Worm (Caenorhabditis elegans): Measurements from ENCODE around the gene nhr-221.
A peak's percentile ranks its signal among the peaks of the same experiment; 100 is the strongest.

Gene nhr-221

DNA sequence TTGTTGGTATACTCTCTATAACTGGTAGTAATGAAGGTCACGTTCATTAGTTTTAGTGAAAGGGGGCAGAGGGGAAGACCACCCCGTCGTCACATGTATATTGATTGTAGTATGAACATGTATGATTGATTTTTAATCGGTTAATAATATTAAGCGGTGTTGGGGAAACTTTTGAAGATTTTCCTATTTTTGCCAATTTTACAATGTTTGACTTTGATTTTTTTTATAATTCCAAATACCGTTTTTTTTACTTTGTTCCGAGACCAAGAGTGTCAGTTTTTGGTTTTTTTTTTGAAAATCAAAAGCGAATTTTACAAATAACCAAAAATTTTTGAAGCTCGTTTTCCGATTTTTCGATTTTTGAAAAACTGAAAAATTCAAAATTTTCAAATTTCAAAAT, at the start of gene nhr-221:
nhr-221 (minus strand) TSS at position 101 of the 400 bp plus-strand sequence.
- no peak for TF ChIP-seq nhr-12 (tag; optimal IDR thresholded peaks at IDR 0.05)
- TF ChIP-seq ama-1 (optimal IDR thresholded peaks at IDR 0.05) = no peak
- no peak for TF ChIP-seq nhr-237 (tag; optimal IDR thresholded peaks at IDR 0.05)
- TF ChIP-seq sma-3 (GFP tag; optimal IDR thresholded peaks at IDR 0.05) = no peak
- no peak for TF ChIP-seq fos-1 (tag; optimal IDR thresholded peaks at IDR 0.05)
- no peak for TF ChIP-seq ztf-11 (tag; optimal IDR thresholded peaks at IDR 0.05)
- TF ChIP-seq mab-5 (tag; optimal IDR thresholded peaks at IDR 0.05) = no peak

DNA sequence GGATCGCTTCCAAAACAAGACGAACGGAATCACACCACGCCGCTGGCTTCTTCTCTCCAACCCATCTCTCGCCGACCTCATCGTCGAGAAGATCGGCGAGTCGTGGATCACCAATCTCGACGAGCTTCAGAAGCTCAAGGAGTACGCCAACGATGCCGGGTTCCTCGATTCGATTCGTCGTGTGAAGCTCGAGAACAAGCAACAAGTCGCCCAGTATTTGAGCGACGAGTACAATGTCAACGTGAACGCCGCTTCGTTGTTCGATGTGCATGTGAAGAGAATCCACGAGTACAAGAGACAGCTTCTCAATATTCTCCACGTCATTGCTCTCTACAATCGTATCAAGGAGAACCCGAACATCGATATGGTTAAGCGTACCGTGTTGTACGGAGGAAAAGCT, 48.5 kb upstream of the nhr-221 start:
- TF ChIP-seq nhr-6 (tag; optimal IDR thresholded peaks at IDR 0.05) (no peak), peb-1 (tag; optimal IDR thresholded peaks at IDR 0.05) (no peak), ceh-82 (tag; optimal IDR thresholded peaks at IDR 0.05) (no peak)

DNA sequence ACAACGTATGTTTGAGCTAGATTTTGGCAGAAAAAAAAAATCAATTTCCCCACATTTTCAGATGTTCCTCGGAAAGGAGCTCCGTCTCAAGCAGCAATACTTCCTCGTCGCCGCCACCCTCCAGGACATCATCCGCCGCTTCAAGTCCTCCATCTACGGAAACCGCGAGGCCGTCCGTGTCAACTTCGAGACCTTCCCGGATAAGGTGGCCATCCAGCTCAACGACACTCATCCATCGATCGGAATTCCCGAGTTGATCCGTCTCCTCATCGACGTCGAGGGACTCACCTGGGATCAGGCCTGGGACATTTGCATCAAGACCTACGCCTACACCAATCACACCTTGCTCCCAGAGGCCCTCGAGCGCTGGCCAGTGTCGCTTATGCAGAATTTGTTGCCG, 47.5 kb upstream of the nhr-221 start:
- no peak for TF ChIP-seq mdl-1 (tag; optimal IDR thresholded peaks at IDR 0.05)
- TF ChIP-seq sma-9 (GFP tag; optimal IDR thresholded peaks at IDR 0.05) = no peak
- TF ChIP-seq sma-9 (tag; optimal IDR thresholded peaks at IDR 0.05) = no peak
- no peak for TF ChIP-seq ztf-1 (GFP tag; conservative IDR thresholded peaks at IDR 0.05)
- TF ChIP-seq unc-55 (GFP tag; optimal IDR thresholded peaks at IDR 0.05) = no peak
- no peak for TF ChIP-seq nhr-237 (tag; optimal IDR thresholded peaks at IDR 0.05)
- no peak for TF ChIP-seq elt-1 (tag; optimal IDR thresholded peaks at IDR 0.05)
- TF ChIP-seq R02D3.7 (tag; optimal IDR thresholded peaks at IDR 0.05) = no peak
- TF ChIP-seq nhr-23 (tag; optimal IDR thresholded peaks at IDR 0.05) = no peak
- TF ChIP-seq elt-3 (tag; optimal IDR thresholded peaks at IDR 0.05) = no peak

DNA sequence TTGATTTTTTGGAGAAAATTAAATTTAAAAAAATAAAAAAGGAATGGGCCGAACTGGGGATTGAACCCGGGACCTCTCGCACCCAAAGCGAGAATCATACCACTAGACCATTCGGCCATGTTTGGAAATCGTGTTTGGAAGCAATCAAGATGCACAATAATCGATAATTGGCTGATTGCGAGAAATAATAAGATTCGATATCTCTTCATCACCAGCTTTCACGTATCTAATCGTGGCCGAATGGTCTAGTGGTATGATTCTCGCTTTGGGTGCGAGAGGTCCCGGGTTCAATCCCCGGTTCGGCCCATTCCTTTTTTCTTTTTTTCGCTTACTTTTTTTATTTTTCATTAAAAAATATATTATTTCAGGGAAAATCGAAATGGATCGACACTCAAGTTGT, 46.9 kb upstream of the nhr-221 start:
- TF ChIP-seq sma-9 (GFP tag; optimal IDR thresholded peaks at IDR 0.05) (peak; percentile 21), sma-9 (tag; optimal IDR thresholded peaks at IDR 0.05) (no peak), lin-13 (GFP tag; optimal IDR thresholded peaks at IDR 0.05) (no peak), ceh-16 (tag; optimal IDR thresholded peaks at IDR 0.05) (no peak), nhr-23 (tag; optimal IDR thresholded peaks at IDR 0.05) (no peak), unc-62 (GFP tag; optimal IDR thresholded peaks at IDR 0.05) (no peak), ztf-11 (tag; optimal IDR thresholded peaks at IDR 0.05) (no peak), sem-4 (tag; optimal IDR thresholded peaks at IDR 0.05) (no peak), ama-1 (optimal IDR thresholded peaks at IDR 0.05) (no peak)

DNA sequence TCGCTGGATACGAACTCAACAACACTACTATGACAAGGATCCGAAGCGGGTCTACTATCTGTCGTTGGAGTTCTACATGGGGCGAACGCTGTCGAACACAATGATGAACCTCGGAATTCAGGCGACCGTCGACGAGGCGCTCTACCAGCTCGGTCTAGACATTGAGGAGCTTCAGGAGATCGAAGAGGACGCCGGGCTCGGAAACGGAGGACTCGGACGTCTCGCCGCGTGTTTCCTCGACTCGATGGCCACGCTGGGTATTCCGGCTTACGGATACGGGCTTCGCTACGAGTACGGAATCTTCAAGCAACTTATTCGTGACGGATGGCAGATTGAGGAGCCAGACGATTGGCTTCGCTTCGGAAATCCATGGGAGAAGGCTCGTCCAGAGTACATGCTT, 46.5 kb upstream of the nhr-221 start:
- no peak for TF ChIP-seq sma-9 (GFP tag; optimal IDR thresholded peaks at IDR 0.05)
- no peak for TF ChIP-seq sma-9 (tag; optimal IDR thresholded peaks at IDR 0.05)
- TF ChIP-seq nhr-11 (tag; optimal IDR thresholded peaks at IDR 0.05) = no peak
- TF ChIP-seq fos-1 (tag; optimal IDR thresholded peaks at IDR 0.05) = no peak
- no peak for TF ChIP-seq sma-3 (GFP tag; optimal IDR thresholded peaks at IDR 0.05)
- no peak for TF ChIP-seq mbf-1 (tag; optimal IDR thresholded peaks at IDR 0.05)
- TF ChIP-seq skn-1 (tag; optimal IDR thresholded peaks at IDR 0.05) = no peak
- TF ChIP-seq ztf-11 (tag; optimal IDR thresholded peaks at IDR 0.05) = no peak
- no peak for TF ChIP-seq sem-4 (tag; optimal IDR thresholded peaks at IDR 0.05)
- no peak for TF ChIP-seq ztf-1 (GFP tag; conservative IDR thresholded peaks at IDR 0.05)
- TF ChIP-seq elt-3 (tag; optimal IDR thresholded peaks at IDR 0.05) = no peak
- no peak for TF ChIP-seq snpc-4 (tag; optimal IDR thresholded peaks at IDR 0.05)
- no peak for TF ChIP-seq F13H6.1 (tag; optimal IDR thresholded peaks at IDR 0.05)
- no peak for TF ChIP-seq nhr-12 (tag; optimal IDR thresholded peaks at IDR 0.05)
- no peak for TF ChIP-seq R02D3.7 (tag; optimal IDR thresholded peaks at IDR 0.05)
- TF ChIP-seq C34F6.9 (tag; optimal IDR thresholded peaks at IDR 0.05) = no peak
- no peak for TF ChIP-seq unc-62 (GFP tag; optimal IDR thresholded peaks at IDR 0.05)

DNA sequence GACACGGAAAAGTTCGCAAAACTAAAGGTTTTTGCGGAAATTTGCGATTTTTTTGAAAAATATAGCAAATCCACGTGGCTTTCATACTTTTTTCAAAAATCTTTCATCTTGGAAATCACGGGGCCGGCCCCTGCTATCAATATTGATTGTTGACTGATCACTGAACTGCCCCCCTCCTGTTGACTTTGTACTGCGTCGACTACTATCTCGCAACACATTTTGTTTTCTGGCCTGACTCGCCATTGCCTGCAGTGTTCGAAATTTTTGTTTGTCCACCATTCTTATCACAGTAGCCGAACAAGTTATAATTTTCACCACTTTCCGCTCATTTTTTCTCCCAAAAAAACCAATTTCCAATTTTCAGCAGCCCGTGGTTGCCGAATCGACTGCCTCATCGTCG, 45.9 kb upstream of the nhr-221 start:
- TF ChIP-seq peb-1 (tag; optimal IDR thresholded peaks at IDR 0.05) (no peak), unc-62 (GFP tag; optimal IDR thresholded peaks at IDR 0.05) (no peak), nhr-129 (tag; optimal IDR thresholded peaks at IDR 0.05) (peak; percentile 11), nhr-237 (tag; optimal IDR thresholded peaks at IDR 0.05) (no peak), dmd-4 (tag; optimal IDR thresholded peaks at IDR 0.05) (no peak), nhr-10 (tag; optimal IDR thresholded peaks at IDR 0.05) (no peak), unc-55 (GFP tag; optimal IDR thresholded peaks at IDR 0.05) (no peak)

DNA sequence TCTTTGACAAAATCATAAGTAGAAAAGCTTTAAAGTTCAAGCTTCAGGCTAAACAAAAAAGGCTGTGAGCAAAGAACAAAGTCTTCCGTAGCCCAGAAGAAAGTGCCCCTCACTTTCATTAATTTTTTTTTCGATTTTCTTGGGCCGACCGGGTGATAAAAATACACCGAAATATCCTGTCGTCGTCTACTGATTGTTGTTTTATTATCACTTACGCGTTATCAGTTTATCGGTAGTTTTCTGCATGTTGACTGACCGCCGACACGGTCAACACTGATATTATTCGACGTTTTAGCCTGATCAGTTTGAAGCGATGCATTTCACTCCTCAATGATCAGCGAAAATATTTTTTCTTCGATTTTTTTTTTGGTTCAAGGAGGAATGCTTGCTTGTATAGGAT, 45.2 kb upstream of the nhr-221 start:
- TF ChIP-seq elt-3 (tag; optimal IDR thresholded peaks at IDR 0.05) (no peak), sma-3 (GFP tag; optimal IDR thresholded peaks at IDR 0.05) (no peak), sma-9 (GFP tag; optimal IDR thresholded peaks at IDR 0.05) (no peak), sma-9 (tag; optimal IDR thresholded peaks at IDR 0.05) (no peak), lsy-2 (tag; optimal IDR thresholded peaks at IDR 0.05) (no peak), alr-1 (tag; optimal IDR thresholded peaks at IDR 0.05) (no peak), ceh-82 (tag; optimal IDR thresholded peaks at IDR 0.05) (no peak), fos-1 (tag; optimal IDR thresholded peaks at IDR 0.05) (peak; percentile 51)
